Fruit fly (Drosophila melanogaster): ENCODE measurements around the gene CG32547.

Gene CG32547

DNA sequence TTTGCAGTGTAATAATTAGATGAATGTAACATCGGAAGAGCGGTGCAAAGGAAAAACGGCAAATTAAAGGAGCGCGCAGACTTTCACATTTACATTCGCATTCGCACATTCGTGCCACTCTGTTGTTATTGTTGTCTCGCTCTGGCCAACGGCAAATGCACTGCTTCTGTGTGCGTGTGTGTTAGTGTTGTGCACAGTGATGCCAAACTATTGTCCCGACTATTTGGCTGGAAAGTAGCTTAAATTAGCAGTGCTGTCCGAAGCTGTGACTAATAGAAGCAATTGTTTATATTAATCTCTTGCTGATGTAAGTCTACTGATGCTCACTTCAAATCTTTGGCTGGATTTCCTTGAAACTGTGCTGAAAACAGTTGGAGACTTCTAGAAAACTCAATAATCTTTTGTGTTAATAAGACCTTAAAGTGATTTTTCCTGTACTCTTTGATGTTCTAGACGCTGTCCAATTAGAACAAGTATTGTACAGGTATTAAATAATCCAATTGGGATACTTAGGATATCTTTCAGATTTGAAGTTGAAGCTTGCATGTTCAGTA is 36.8 kb upstream of the CG32547 start (continued):
- TF ChIP-seq H2.0 (GFP tag; IDR thresholded peaks at IDR 0.05) (no peak), CG1792 (GFP tag; optimal IDR thresholded peaks at IDR 0.05) (no peak), grn (GFP tag; optimal IDR thresholded peaks at IDR 0.05) (no peak), CG16813 (GFP tag; IDR thresholded peaks at IDR 0.05; ENCODE audit: partially characterized antibody) (no peak), gce (GFP tag; IDR thresholded peaks at IDR 0.05) (no peak), CG8388 (GFP tag; optimal IDR thresholded peaks at IDR 0.05) (no peak)

dm6 chrX:18515205-18515921 is 36.1 kb upstream of the CG32547 start, which contains the start of the genes Bx and HisRS:
Gene Bx, plus strand, starts transcription at chrX:18515428.
Gene HisRS, plus strand, starts transcription at chrX:18515428.
- TF ChIP-seq fru (optimal IDR thresholded peaks at IDR 0.05) (no peak), wek (GFP tag; optimal IDR thresholded peaks at IDR 0.05) (no peak), tx (GFP tag; optimal IDR thresholded peaks at IDR 0.05) (no peak), CG16815 (GFP tag; optimal IDR thresholded peaks at IDR 0.05) (no peak), Dref (GFP tag; IDR thresholded peaks at IDR 0.05) (peak; percentile 49), CG2678 (tag; optimal IDR thresholded peaks at IDR 0.05) (no peak), tll (GFP tag; optimal IDR thresholded peaks at IDR 0.05) (no peak), CHES-1-like (GFP tag; optimal IDR thresholded peaks at IDR 0.05) (no peak), vfl (GFP tag; optimal IDR thresholded peaks at IDR 0.05) (no peak), scrt (GFP tag; optimal IDR thresholded peaks at IDR 0.05) (no peak), CG7271 (tag; optimal IDR thresholded peaks at IDR 0.05) (no peak), BEAF-32 (GFP tag; optimal IDR thresholded peaks at IDR 0.05) (peak; percentile 50), CG17186 (GFP tag; optimal IDR thresholded peaks at IDR 0.05) (peak; percentile 70), pb (GFP tag; optimal IDR thresholded peaks at IDR 0.05) (no peak), zf30C (GFP tag; optimal IDR thresholded peaks at IDR 0.05) (no peak), CG2116 (GFP tag; optimal IDR thresholded peaks at IDR 0.05) (peak; percentile 25), en (GFP tag; optimal IDR thresholded peaks at IDR 0.05) (no peak), CG15479 (GFP tag; optimal IDR thresholded peaks at IDR 0.05) (no peak), Mes4 (GFP tag; optimal IDR thresholded peaks at IDR 0.05) (no peak), ken (GFP tag; IDR thresholded peaks at IDR 0.05) (no peak), CG13296 (GFP tag; optimal IDR thresholded peaks at IDR 0.05) (no peak), CG11398 (GFP tag; optimal IDR thresholded peaks at IDR 0.05) (no peak), CG12236 (GFP tag; optimal IDR thresholded peaks at IDR 0.05) (no peak), run (tag; optimal IDR thresholded peaks at IDR 0.05) (no peak), ems (GFP tag; optimal IDR thresholded peaks at IDR 0.05) (no peak), CG7786 (GFP tag; optimal IDR thresholded peaks at IDR 0.05) (no peak), ci (GFP tag; IDR thresholded peaks at IDR 0.05) (no peak), grn (GFP tag; optimal IDR thresholded peaks at IDR 0.05) (no peak), CG16779 (GFP tag; IDR thresholded peaks at IDR 0.05) (no peak), BtbVII (GFP tag; optimal IDR thresholded peaks at IDR 0.05) (no peak), CG7556 (GFP tag; optimal IDR thresholded peaks at IDR 0.05) (no peak), Elba2 (GFP tag; optimal IDR thresholded peaks at IDR 0.05) (no peak), CG12942 (GFP tag; optimal IDR thresholded peaks at IDR 0.05) (no peak), Stat92E (GFP tag; optimal IDR thresholded peaks at IDR 0.05) (no peak), rib (GFP tag; IDR thresholded peaks at IDR 0.05) (peak; percentile 95), YL-1 (GFP tag; optimal IDR thresholded peaks at IDR 0.05) (peak; percentile 19), CTCF (GFP tag; optimal IDR thresholded peaks at IDR 0.05) (peak; percentile 80), CG8290 (GFP tag; optimal IDR thresholded peaks at IDR 0.05) (no peak), CG8290 (tag; optimal IDR thresholded peaks at IDR 0.05) (peak in 1 of 2 experiments; percentile 61), CG14965 (GFP tag; optimal IDR thresholded peaks at IDR 0.05; ENCODE audit: borderline replicate concordance) (no peak), CG14667 (GFP tag; IDR thresholded peaks at IDR 0.05) (no peak), CG15269 (tag; optimal IDR thresholded peaks at IDR 0.05) (no peak), CG12659 (GFP tag; optimal IDR thresholded peaks at IDR 0.05) (peak; percentile 63), CG9797 (GFP tag; optimal IDR thresholded peaks at IDR 0.05) (peak; percentile 77)

Measured in whole organism, embryonic.